Fruit fly (Drosophila melanogaster) whole organism, embryonic: ENCODE measurements around the gene mthl14.

ENCODE experiments used
- Aef1 ChIP-seq: fragments of 200-800 bp; sonication (Bioruptor generic); IDR thresholded peaks from 3 replicates; pipeline ENCODE4 v1.3.6; 2022; ENCODE audit warnings: missing biosample characterization, missing genetic modification characterization
- CG10543 ChIP-seq: fragments of 200-800 bp; sonication (Bioruptor generic); optimal IDR thresholded peaks from 3 replicates; lab custom pipeline; 2017; ENCODE audit warnings: missing biosample characterization, mild to moderate bottlenecking, missing genetic modification characterization, moderate library complexity
- CG10565 ChIP-seq: fragments of 200-800 bp; sonication (Bioruptor generic); optimal IDR thresholded peaks from 3 replicates; lab custom pipeline; 2016; ENCODE audit warnings: missing biosample characterization, mild to moderate bottlenecking, missing genetic modification characterization
- CG11398 ChIP-seq: fragments of 200-800 bp; sonication (Bioruptor generic); optimal IDR thresholded peaks from 2 replicates; lab custom pipeline; 2016; ENCODE audit warnings: missing biosample characterization, missing genetic modification characterization
- CG11456 ChIP-seq: fragments of 200-800 bp; sonication (Bioruptor generic); IDR thresholded peaks from 3 replicates; pipeline ENCODE4 v1.3.6; 2022; ENCODE audit warnings: missing biosample characterization, missing genetic modification characterization
- CG11504 ChIP-seq: fragments of 200-800 bp; sonication (Bioruptor generic); optimal IDR thresholded peaks from 3 replicates; lab custom pipeline; 2019; ENCODE audit warnings: missing biosample characterization, mild to moderate bottlenecking, missing genetic modification characterization, moderate library complexity
- CG15073 ChIP-seq: fragments of 200-800 bp; sonication (Bioruptor generic); optimal IDR thresholded peaks from 2 replicates; lab custom pipeline; 2016; ENCODE audit warnings: missing biosample characterization, missing genetic modification characterization
- CG16779 ChIP-seq: fragments of 200-800 bp; sonication (Bioruptor generic); IDR thresholded peaks from 2 replicates; pipeline ENCODE4 v1.3.6; 2022; ENCODE audit warnings: missing biosample characterization, missing genetic modification characterization
- CG16815 ChIP-seq: fragments of 200-800 bp; sonication (Bioruptor generic); optimal IDR thresholded peaks from 3 replicates; lab custom pipeline; 2017; ENCODE audit warnings: missing biosample characterization, mild to moderate bottlenecking, missing genetic modification characterization
- CG17829 ChIP-seq: fragments of 200-800 bp; optimal IDR thresholded peaks from 2 replicates; lab custom pipeline; 2019; ENCODE audit warnings: missing biosample characterization, mild to moderate bottlenecking, missing genetic modification characterization, moderate library complexity
- CG3995 ChIP-seq: fragments of 200-800 bp; sonication (Bioruptor generic); optimal IDR thresholded peaks from 3 replicates; lab custom pipeline; 2016; ENCODE audit warnings: missing biosample characterization, missing genetic modification characterization
- CG4707 ChIP-seq: fragments of 200-800 bp; sonication (Bioruptor generic); optimal IDR thresholded peaks from 2 replicates; lab custom pipeline; 2018; ENCODE audit warnings: missing biosample characterization, mild to moderate bottlenecking, missing genetic modification characterization, moderate library complexity
- CG4854 ChIP-seq: fragments of 200-800 bp; sonication (Bioruptor generic); optimal IDR thresholded peaks from 2 replicates; lab custom pipeline; 2016; ENCODE audit warnings: missing biosample characterization, missing genetic modification characterization, inconsistent platforms
- CG5245 ChIP-seq: fragments of 200-800 bp; sonication (Bioruptor generic); optimal IDR thresholded peaks from 3 replicates; lab custom pipeline; 2016; ENCODE audit warnings: missing biosample characterization, missing genetic modification characterization
- CG6272 ChIP-seq: fragments of 200-800 bp; sonication (Bioruptor generic); IDR thresholded peaks from 2 replicates; pipeline ENCODE4 v1.3.6; 2022; ENCODE audit warnings: missing biosample characterization, missing genetic modification characterization
- CG7357 ChIP-seq: fragments of 200-800 bp; sonication (Bioruptor generic); IDR thresholded peaks from 3 replicates; pipeline ENCODE4 v1.3.6; 2022; ENCODE audit warnings: missing biosample characterization, missing genetic modification characterization
- CG7987 ChIP-seq: fragments of 200-800 bp; sonication (Bioruptor generic); optimal IDR thresholded peaks from 2 replicates; lab custom pipeline; 2018; ENCODE audit warnings: missing biosample characterization, mild to moderate bottlenecking, missing genetic modification characterization, moderate library complexity
- CG9876 ChIP-seq: fragments of 200-800 bp; sonication (Bioruptor generic); optimal IDR thresholded peaks from 2 replicates; lab custom pipeline; 2016; ENCODE audit warnings: missing biosample characterization, missing genetic modification characterization
- CoRest ChIP-seq: fragments of 200-800 bp; sonication (Bioruptor generic); optimal IDR thresholded peaks from 3 replicates; lab custom pipeline; 2018; ENCODE audit warnings: missing biosample characterization, mild to moderate bottlenecking, missing genetic modification characterization, moderate library complexity
- D19A ChIP-seq: fragments of 200-800 bp; optimal IDR thresholded peaks from 3 replicates; lab custom pipeline; 2019; ENCODE audit warnings: missing biosample characterization, mild to moderate bottlenecking, missing genetic modification characterization, moderate library complexity
- Doc3 ChIP-seq: fragments of 200-800 bp; sonication (Bioruptor generic); IDR thresholded peaks from 3 replicates; pipeline ENCODE4 v1.3.6; 2022; ENCODE audit warnings: missing biosample characterization, missing genetic modification characterization; ENCODE audit not compliant: partially characterized antibody
- Dref ChIP-seq: fragments of 200-800 bp; sonication (Bioruptor generic); IDR thresholded peaks from 2 replicates; pipeline ENCODE4 v1.3.6; 2022; ENCODE audit warnings: missing biosample characterization, missing genetic modification characterization
- Elba2 ChIP-seq: fragments of 200-800 bp; sonication (Bioruptor generic); optimal IDR thresholded peaks from 3 replicates; lab custom pipeline; 2016; ENCODE audit warnings: missing biosample characterization, missing genetic modification characterization
- Gsc ChIP-seq: fragments of 200-800 bp; sonication (Bioruptor generic); IDR thresholded peaks from 2 replicates; pipeline ENCODE4 v1.3.6; 2022; ENCODE audit warnings: missing biosample characterization, missing genetic modification characterization
- Lim3 ChIP-seq: fragments of 200-800 bp; sonication (Bioruptor generic); IDR thresholded peaks from 2 replicates; pipeline ENCODE4 v1.3.6; 2022; ENCODE audit warnings: missing biosample characterization, missing genetic modification characterization
- Med ChIP-seq: fragments of 200-800 bp; sonication (Bioruptor generic); peaks from one replicate; lab custom pipeline; 2016; ENCODE audit warnings: missing biosample characterization, missing genetic modification characterization, mild to moderate bottlenecking, inconsistent platforms, moderate library complexity
- Mrtf ChIP-seq: fragments of 200-800 bp; sonication (Bioruptor generic); IDR thresholded peaks from 3 replicates; pipeline ENCODE4 v1.3.6; 2022; ENCODE audit warnings: missing biosample characterization, missing genetic modification characterization
- NC2β ChIP-seq: fragments of 200-800 bp; sonication (Bioruptor generic); optimal IDR thresholded peaks from 2 replicates; lab custom pipeline; 2016; ENCODE audit warnings: missing biosample characterization, missing genetic modification characterization
- NFAT ChIP-seq: fragments of 200-800 bp; sonication (Bioruptor generic); IDR thresholded peaks from 2 replicates; pipeline ENCODE4 v1.3.6; 2022; ENCODE audit warnings: missing biosample characterization, missing genetic modification characterization
- Neu2 ChIP-seq: fragments of 200-800 bp; sonication (Bioruptor generic); optimal IDR thresholded peaks from 3 replicates; lab custom pipeline; 2016; ENCODE audit warnings: missing biosample characterization, missing genetic modification characterization, borderline replicate concordance
- Nf-YC ChIP-seq: fragments of 200-800 bp; optimal IDR thresholded peaks from 3 replicates; lab custom pipeline; 2019; ENCODE audit warnings: missing biosample characterization, mild to moderate bottlenecking, missing genetic modification characterization, moderate library complexity
- Sox100B ChIP-seq: fragments of 200-800 bp; sonication (Bioruptor generic); optimal IDR thresholded peaks from 3 replicates; lab custom pipeline; 2018; ENCODE audit warnings: missing biosample characterization, mild to moderate bottlenecking, missing genetic modification characterization
- Sry-β ChIP-seq: fragments of 200-800 bp; sonication (Bioruptor generic); optimal IDR thresholded peaks from 2 replicates; lab custom pipeline; 2018; ENCODE audit warnings: missing biosample characterization, mild to moderate bottlenecking, missing genetic modification characterization, moderate library complexity
- Taf1 ChIP-seq: fragments of 200-800 bp; sonication (Bioruptor generic); IDR thresholded peaks from 2 replicates; pipeline ENCODE4 v1.3.6; 2022; ENCODE audit warnings: missing biosample characterization, missing genetic modification characterization
- br ChIP-seq: fragments of >200 bp; optimal IDR thresholded peaks from 2 replicates; lab custom pipeline; 2017
- chinmo ChIP-seq: fragments of 200-800 bp; sonication (Bioruptor generic); IDR thresholded peaks from 4 replicates; pipeline ENCODE4 v1.3.6; 2022; ENCODE audit warnings: missing biosample characterization, missing genetic modification characterization; ENCODE audit not compliant: partially characterized antibody
- corto ChIP-seq: fragments of 200-800 bp; sonication (Bioruptor generic); optimal IDR thresholded peaks from 2 replicates; lab custom pipeline; 2016; ENCODE audit warnings: missing biosample characterization, mild to moderate bottlenecking, missing genetic modification characterization, moderate library complexity
- danr ChIP-seq: fragments of 200-800 bp; sonication (Bioruptor generic); IDR thresholded peaks from 2 replicates; pipeline ENCODE4 v1.3.6; 2022; ENCODE audit warnings: missing biosample characterization, missing genetic modification characterization
- ems ChIP-seq: fragments of 200-800 bp; sonication (Bioruptor generic); optimal IDR thresholded peaks from 3 replicates; lab custom pipeline; 2016; ENCODE audit warnings: missing biosample characterization, missing genetic modification characterization
- fd3F ChIP-seq: fragments of 200-800 bp; sonication (Bioruptor generic); optimal IDR thresholded peaks from 2 replicates; lab custom pipeline; 2018; ENCODE audit warnings: missing biosample characterization, mild to moderate bottlenecking, missing genetic modification characterization, moderate library complexity
- hb ChIP-seq: fragments of 200-800 bp; sonication (Bioruptor generic); IDR thresholded peaks from 3 replicates; pipeline ENCODE4 v1.3.6; 2022; ENCODE audit warnings: missing biosample characterization, missing genetic modification characterization; ENCODE audit not compliant: partially characterized antibody
- ind ChIP-seq: fragments of 200-800 bp; sonication (Bioruptor generic); optimal IDR thresholded peaks from 3 replicates; lab custom pipeline; 2016; ENCODE audit warnings: missing biosample characterization, missing genetic modification characterization
- ken ChIP-seq: fragments of 200-800 bp; sonication (Bioruptor generic); IDR thresholded peaks from 3 replicates; pipeline ENCODE4 v1.3.6; 2022; ENCODE audit warnings: missing biosample characterization, missing genetic modification characterization
- lbe ChIP-seq: fragments of 200-800 bp; sonication (Bioruptor generic); optimal IDR thresholded peaks from 2 replicates; lab custom pipeline; 2016; ENCODE audit warnings: missing biosample characterization, mild to moderate bottlenecking, missing genetic modification characterization
- p53 ChIP-seq: fragments of 200-800 bp; sonication (Bioruptor generic); optimal IDR thresholded peaks from 2 replicates; lab custom pipeline; 2016; ENCODE audit warnings: missing biosample characterization, missing genetic modification characterization
- sim ChIP-seq: fragments of 200-800 bp; sonication (Bioruptor generic); IDR thresholded peaks from 2 replicates; pipeline ENCODE4 v1.3.6; 2022; ENCODE audit warnings: missing biosample characterization, missing genetic modification characterization
- sna ChIP-seq: fragments of 200-800 bp; sonication (Bioruptor generic); IDR thresholded peaks from 2 replicates; pipeline ENCODE4 v1.3.6; 2022; ENCODE audit warnings: missing biosample characterization, missing genetic modification characterization; ENCODE audit not compliant: partially characterized antibody
- so ChIP-seq: fragments of 200-800 bp; sonication (Bioruptor generic); IDR thresholded peaks from 3 replicates; pipeline ENCODE4 v1.3.6; 2022; ENCODE audit warnings: missing biosample characterization, missing genetic modification characterization
- ttk ChIP-seq: fragments of 200-800 bp; sonication (Bioruptor generic); IDR thresholded peaks from 2 replicates; pipeline ENCODE4 v2.1.2; 2022; ENCODE audit warnings: missing biosample characterization, missing genetic modification characterization
- z ChIP-seq: fragments of 200-800 bp; sonication (Bioruptor generic); IDR thresholded peaks from 3 replicates; pipeline ENCODE4 v1.3.6; 2022; ENCODE audit warnings: missing biosample characterization, missing genetic modification characterization

The mthl14 gene

DNA sequence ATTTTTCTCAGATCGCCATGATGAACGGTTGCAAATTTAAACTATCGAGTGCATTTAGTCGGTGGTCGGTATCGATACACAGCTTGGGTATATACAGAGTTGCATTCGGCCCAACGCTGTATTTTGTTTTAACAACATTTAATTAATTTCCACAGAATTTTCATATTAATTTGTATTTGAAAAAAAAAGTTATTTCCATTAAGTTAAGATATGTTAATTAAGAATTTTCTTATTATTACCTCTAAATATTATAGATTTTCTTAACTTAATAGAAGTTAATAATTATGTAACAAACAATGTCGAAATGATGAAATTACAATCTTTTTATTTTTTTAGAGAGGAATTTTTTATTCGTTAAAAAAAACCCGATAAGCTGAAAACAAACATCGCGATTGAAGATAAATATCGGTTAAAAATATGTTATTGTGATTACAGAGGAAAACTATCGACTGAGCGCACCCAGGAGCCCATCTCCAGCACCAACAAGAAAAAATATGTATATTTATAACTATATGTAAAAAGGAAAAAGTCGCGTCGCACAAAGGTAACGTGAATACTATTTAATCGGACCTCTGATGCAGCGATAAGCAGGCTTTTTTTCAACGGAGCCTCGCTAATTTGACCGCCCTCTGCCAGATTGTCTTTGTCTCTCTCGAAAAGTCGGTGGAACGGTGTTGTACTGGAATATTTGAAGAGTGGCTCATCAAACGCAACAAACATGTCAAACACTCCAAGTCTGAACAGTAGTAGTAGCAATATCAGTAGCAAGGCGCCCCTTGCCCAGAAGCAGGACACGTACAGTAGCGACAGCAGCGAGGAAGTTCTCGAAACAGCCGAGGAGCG lies 47.3 kb upstream of the mthl14 start, which contains the start of the genes rno and mri (continued):
- peak; percentile 88 for TF ChIP-seq CoRest
- peak; percentile 77 for TF ChIP-seq Med
- peak; percentile 87 for TF ChIP-seq hb (GFP tag; lab: Robert Waterston, UW)
- TF ChIP-seq fd3F (GFP tag; lab: Kevin White, UChicago): peak; percentile 64
- TF ChIP-seq CG3995: peak; percentile 83
- peak; percentile 59 for TF ChIP-seq lbe (GFP tag; lab: Kevin White, UChicago)
- peak; percentile 53 for TF ChIP-seq NFAT
- TF ChIP-seq CG6272 (GFP tag; lab: Robert Waterston, UW): peak; percentile 67
- no peak for TF ChIP-seq corto (GFP tag; lab: Kevin White, UChicago)
- no peak for TF ChIP-seq CG9876 (GFP tag; lab: Kevin White, UChicago)
- no peak for TF ChIP-seq CG7357 (GFP tag; lab: Robert Waterston, UW)
- TF ChIP-seq Gsc (GFP tag; lab: Robert Waterston, UW): no peak
- peak; percentile 39 for TF ChIP-seq CG5245 (GFP tag; lab: Kevin White, UChicago)
- peak; percentile 93 for TF ChIP-seq sna
- TF ChIP-seq chinmo (GFP tag; lab: Robert Waterston, UW): peak; percentile 85; the same call in 2 of the 4 replicates
- TF ChIP-seq Mrtf (GFP tag; lab: Robert Waterston, UW): 0 out of 3 replicates have a peak, but pooled peaks have one; percentile 42
- TF ChIP-seq CG17829 (tag; lab: Kevin White, UChicago): peak; percentile 81
- peak; percentile 51 for TF ChIP-seq Taf1 (GFP tag; lab: Robert Waterston, UW)
- TF ChIP-seq CG10543 (GFP tag; lab: Kevin White, UChicago): peak; percentile 85
- TF ChIP-seq Neu2: no peak
- TF ChIP-seq ind: peak; percentile 74
- no peak for TF ChIP-seq CG15073
- peak; percentile 64; the same call in 2 of the 3 replicates for TF ChIP-seq ken (GFP tag; lab: Robert Waterston, UW)
- TF ChIP-seq CG10565: no peak
- TF ChIP-seq CG4854 (GFP tag; lab: Kevin White, UChicago): no peak
- peak; percentile 58 for TF ChIP-seq D19A (tag; lab: Kevin White, UChicago)
- 0 out of 2 replicates have a peak, but pooled peaks have one; percentile 21 for TF ChIP-seq CG16779 (GFP tag; lab: Robert Waterston, UW)
- TF ChIP-seq so (GFP tag; lab: Robert Waterston, UW): peak; percentile 52; the same call in 1 of the 3 replicates
- TF ChIP-seq Aef1 (GFP tag; lab: Robert Waterston, UW): peak; percentile 47; the same call in 2 of the 3 replicates
- peak; percentile 72 for TF ChIP-seq ttk (GFP tag; lab: Robert Waterston, UW)
- peak; percentile 7 for TF ChIP-seq Elba2 (GFP tag; lab: Kevin White, UChicago)
- TF ChIP-seq ems (GFP tag; lab: Kevin White, UChicago): peak; percentile 1
- TF ChIP-seq Lim3 (GFP tag; lab: Robert Waterston, UW): no peak
- no peak for TF ChIP-seq CG11398 (GFP tag; lab: Kevin White, UChicago)
- TF ChIP-seq Sox100B: no peak
- TF ChIP-seq CG11456: peak; percentile 79
- TF ChIP-seq danr: no peak
- peak; percentile 46 for TF ChIP-seq CG11504 (tag; lab: Kevin White, UChicago)
- no peak for TF ChIP-seq p53 (GFP tag; lab: Kevin White, UChicago)
- TF ChIP-seq CG7987: no peak
- TF ChIP-seq CG4707 (GFP tag; lab: Kevin White, UChicago): no peak
- no peak for TF ChIP-seq z
- peak; percentile 59 for TF ChIP-seq CG16815
- TF ChIP-seq Doc3 (GFP tag; lab: Robert Waterston, UW): peak; percentile 91
- peak; percentile 83 for TF ChIP-seq Dref (GFP tag; lab: Robert Waterston, UW)
- TF ChIP-seq Nf-YC (tag; lab: Kevin White, UChicago): peak; percentile 70
- no peak for TF ChIP-seq NC2β
- no peak for TF ChIP-seq sim (GFP tag; lab: Robert Waterston, UW)
- TF ChIP-seq br (lab: Kevin White, UChicago): no peak
- no peak for TF ChIP-seq Sry-β (GFP tag; lab: Kevin White, UChicago)
